Worm (Caenorhabditis elegans) whole organism, L1 larva: ENCODE data around the gene srh-247.

Experiments
- ces-1 ChIP-seq: fragments of 150-350 bp; optimal IDR thresholded peaks from 2 replicates; lab custom pipeline; 2014; ENCODE audit warnings: missing biosample characterization, missing genetic modification reagents, missing genetic modification characterization
- elt-3 ChIP-seq, 6 experiments: fragments of 150-350 bp in 1 of 6; sonication (generic microtip); optimal IDR thresholded peaks; 2 replicates each; lab custom pipeline; 2017 to 2018; ENCODE audit warnings: missing biosample characterization in 6 of 6, missing genetic modification characterization in 6 of 6, inconsistent platforms in 1 of 6
- fos-1 ChIP-seq: fragments of 150-350 bp; optimal IDR thresholded peaks from 2 replicates; lab custom pipeline; 2014; ENCODE audit warnings: missing biosample characterization, missing genetic modification characterization
- nhr-19 ChIP-seq: fragments of 200-800 bp; sonication (Bioruptor generic); conservative IDR thresholded peaks from 2 replicates; pipeline ENCODE4 v1.3.6; 2022; ENCODE audit warnings: missing genetic modification characterization, missing compliant biosample characterization
- nhr-76 ChIP-seq: sonication (generic microtip); optimal IDR thresholded peaks from 2 replicates; lab custom pipeline; 2017; ENCODE audit warnings: missing biosample characterization, missing genetic modification characterization
- nhr-77 ChIP-seq: fragments of 150-350 bp; optimal IDR thresholded peaks from 2 replicates; lab custom pipeline; 2014; ENCODE audit warnings: missing biosample characterization, missing genetic modification characterization
- sox-4 ChIP-seq: sonication (generic microtip); optimal IDR thresholded peaks from 2 replicates; lab custom pipeline; 2016; ENCODE audit warnings: missing genetic modification characterization, missing compliant biosample characterization
- unc-62 ChIP-seq: fragments of 150-350 bp; optimal IDR thresholded peaks from 2 replicates; lab custom pipeline; 2014; ENCODE audit warnings: missing biosample characterization, missing genetic modification reagents, missing genetic modification characterization
- unc-86 ChIP-seq: sonication (generic microtip); optimal IDR thresholded peaks from 2 replicates; lab custom pipeline; 2016; ENCODE audit warnings: missing genetic modification characterization, missing compliant biosample characterization
- ztf-11 ChIP-seq, 2 experiments: sonication (generic microtip); optimal IDR thresholded peaks; 2 replicates each; lab custom pipeline; 2016 to 2017; ENCODE audit warnings: missing genetic modification characterization in 2 of 2, missing biosample characterization in 1 of 2, missing compliant biosample characterization in 1 of 2

DNA sequence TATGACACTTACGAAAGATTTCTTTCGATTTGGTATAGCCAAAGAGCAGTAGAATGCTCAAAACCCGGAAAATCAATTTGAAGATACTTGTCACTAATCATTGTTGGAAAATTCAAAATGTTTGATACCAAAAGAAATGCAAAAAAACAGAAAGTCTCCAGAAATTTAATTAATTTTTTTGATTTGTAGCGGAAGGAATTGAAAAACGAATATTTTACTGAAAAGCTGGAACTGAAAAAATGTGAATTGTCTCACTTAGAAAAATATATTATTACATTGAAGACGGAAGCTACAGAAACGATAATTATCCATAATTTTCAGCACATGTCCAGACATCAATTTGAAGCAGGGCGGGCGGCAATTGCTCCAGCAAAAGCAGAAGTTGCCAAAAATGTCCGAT lies 29.0 kb upstream of the srh-247 start, which contains the start of gene srw-138:
- TF ChIP-seq unc-86 (tag; lab: Kevin White, UChicago) (no peak), nhr-77 (tag; lab: Kevin White, UChicago) (no peak), elt-3 (tag; optimal IDR thresholded peaks at IDR 0.05; lab: Kevin White, UChicago) (no peak), unc-62 (GFP tag; lab: Kevin White, UChicago) (no peak), nhr-76 (no peak), sox-4 (tag; lab: Kevin White, UChicago) (no peak), fos-1 (tag; lab: Kevin White, UChicago) (no peak), ztf-11 (tag; optimal IDR thresholded peaks at IDR 0.05; lab: Kevin White, UChicago) (no peak), nhr-19 (GFP tag; lab: Robert Waterston, UW) (no peak), ces-1 (GFP tag; lab: Kevin White, UChicago) (no peak)
